Fruit fly (Drosophila melanogaster) whole organism, wandering third instar larva: ENCODE data around the gene CG13012.

ENCODE experiments used
- Abd-B ChIP-seq: fragments of >200 bp; optimal IDR thresholded peaks from 2 replicates; lab custom pipeline; 2017; ENCODE audit warnings: missing biosample characterization, missing genetic modification characterization
- Jra ChIP-seq: sonication (Bioruptor generic); optimal IDR thresholded peaks from 2 replicates; lab custom pipeline; 2016; ENCODE audit warnings: missing biosample characterization, missing genetic modification characterization
- Myc ChIP-seq: fragments of >200 bp; optimal IDR thresholded peaks from 2 replicates; lab custom pipeline; 2017
- N ChIP-seq: fragments of >200 bp; optimal IDR thresholded peaks from 2 replicates; lab custom pipeline; 2018; ENCODE audit warnings: missing biosample characterization, missing external identifiers, missing genetic modification characterization
- foxo ChIP-seq, 2 experiments: fragments of 200-800 bp; sonication (Bioruptor generic); optimal IDR thresholded peaks; 2 replicates in 1 of 2; 3 replicates in 1 of 2; lab custom pipeline; 2016 to 2017; ENCODE audit warnings: missing biosample characterization in 2 of 2, missing genetic modification characterization in 2 of 2

- no peak for TF ChIP-seq foxo (GFP tag; optimal IDR thresholded peaks at IDR 0.05; lab: Kevin White, UChicago)
- no peak for TF ChIP-seq N (GFP tag; lab: Kevin White, UChicago)
- no peak for TF ChIP-seq Myc (lab: Kevin White, UChicago)
- TF ChIP-seq Jra: no peak
- TF ChIP-seq Abd-B (GFP tag; lab: Kevin White, UChicago): no peak
Measured at dm6 chrX:16643363-16643946, 33.1 kb downstream of the CG13012 start.
